Worm (Caenorhabditis elegans) whole organism, midembryonic: ENCODE results near the gene Y71G10AR.4.

Source experiments
- T22C8.4 ChIP-seq: fragments of 200-800 bp; sonication (Bioruptor generic); IDR thresholded peaks from 2 replicates; pipeline ENCODE4 v1.3.6; 2022; ENCODE audit warnings: missing genetic modification characterization, missing compliant biosample characterization
- cog-1 ChIP-seq: sonication (generic microtip); optimal IDR thresholded peaks from 2 replicates; lab custom pipeline; 2016; ENCODE audit warnings: missing genetic modification characterization, missing compliant biosample characterization
- flt-1 ChIP-seq: fragments of 200-800 bp; sonication (Bioruptor generic); IDR thresholded peaks from 2 replicates; pipeline ENCODE4 v1.3.6; 2022; ENCODE audit warnings: missing genetic modification characterization, missing compliant biosample characterization
- klf-2 ChIP-seq: fragments of 200-800 bp; sonication (Bioruptor generic); conservative IDR thresholded peaks from 2 replicates; pipeline ENCODE4 v1.3.6; 2022; ENCODE audit warnings: missing genetic modification reagents, missing genetic modification characterization, missing compliant biosample characterization
- med-1 ChIP-seq: sonication (generic microtip); optimal IDR thresholded peaks from 2 replicates; lab custom pipeline; 2017; ENCODE audit warnings: missing genetic modification characterization, mild to moderate bottlenecking, missing compliant biosample characterization, antibody characterized with exemption, missing genetic modification reagents; ENCODE audit not compliant: insufficient read depth
- ref-1 ChIP-seq: fragments of 200-800 bp; sonication (Bioruptor generic); conservative IDR thresholded peaks from 2 replicates; pipeline ENCODE4 v1.3.6; 2022; ENCODE audit warnings: missing genetic modification reagents, missing genetic modification characterization, missing compliant biosample characterization
- tab-1 ChIP-seq: fragments of 200-800 bp; sonication (Bioruptor generic); IDR thresholded peaks from 2 replicates; pipeline ENCODE4 v1.3.6; 2022; ENCODE audit warnings: missing genetic modification characterization, missing compliant biosample characterization
- ztf-23 ChIP-seq: fragments of 200-800 bp; sonication (Bioruptor generic); IDR thresholded peaks from 2 replicates; pipeline ENCODE4 v1.3.6; 2022; ENCODE audit warnings: missing genetic modification reagents, missing genetic modification characterization, missing compliant biosample characterization
- ztf-29 ChIP-seq: fragments of 200-800 bp; sonication (Bioruptor generic); IDR thresholded peaks from 2 replicates; pipeline ENCODE4 v1.3.6; 2022; ENCODE audit warnings: missing genetic modification reagents, missing genetic modification characterization, missing compliant biosample characterization

Y71G10AR.4 gene

DNA sequence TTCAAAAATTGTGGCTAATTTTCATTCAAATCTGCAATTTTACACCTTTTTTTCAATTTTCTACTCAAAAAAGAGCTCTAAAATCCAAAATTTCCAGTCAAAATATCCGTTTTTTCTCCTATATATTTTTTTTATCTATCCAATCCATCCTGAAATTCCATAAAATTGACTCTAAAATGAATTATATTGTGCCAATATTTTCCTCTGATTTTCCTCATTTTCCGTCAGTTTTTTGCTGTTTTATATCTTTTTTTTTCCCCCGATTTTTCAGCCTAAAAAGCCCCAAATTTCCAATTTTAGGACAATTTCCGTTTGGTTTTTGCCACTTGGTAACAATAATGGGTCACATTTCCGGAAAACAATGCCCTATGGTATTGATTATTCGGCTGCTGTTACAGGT lies at the start of gene Y71G10AR.4:
Gene Y71G10AR.4, plus strand, starts transcription at position 301 of the 400 bp plus-strand sequence.
- TF ChIP-seq med-1 (GFP tag; lab: Kevin White, UChicago) (no peak), ztf-23 (GFP tag; lab: Robert Waterston, UW) (no peak), T22C8.4 (GFP tag; lab: Robert Waterston, UW) (no peak), cog-1 (tag; lab: Kevin White, UChicago) (no peak), ztf-29 (GFP tag; lab: Robert Waterston, UW) (no peak), tab-1 (GFP tag; lab: Robert Waterston, UW) (no peak), klf-2 (GFP tag; lab: Robert Waterston, UW) (no peak), flt-1 (GFP tag; lab: Robert Waterston, UW) (no peak), ref-1 (GFP tag; lab: Robert Waterston, UW) (no peak)

DNA sequence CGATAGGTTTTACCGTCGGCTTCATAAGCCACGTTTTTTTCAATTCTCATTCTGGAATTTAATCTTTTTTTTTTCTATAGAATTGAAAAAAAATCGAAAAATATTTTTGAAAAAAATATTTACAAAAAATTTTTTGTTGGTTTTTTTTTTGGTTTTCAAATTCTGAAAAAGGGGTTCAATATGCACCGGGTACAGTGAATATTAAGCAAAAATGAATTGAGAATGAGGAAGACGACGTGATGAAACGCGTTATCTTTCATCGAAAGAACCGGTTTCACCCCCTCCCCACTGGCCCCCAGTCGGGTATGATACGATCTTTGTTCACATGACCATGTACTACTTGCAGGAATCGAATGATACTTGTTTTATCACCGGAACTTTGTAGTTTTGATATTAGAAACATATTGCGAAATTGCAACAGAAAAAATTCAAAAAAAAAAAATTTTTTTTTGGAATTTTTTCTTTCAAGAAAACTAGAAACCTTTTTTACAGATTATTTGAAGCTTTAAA lies 49.5 kb upstream of the Y71G10AR.4 start, which contains the start of gene C54E4.5:
Gene C54E4.5, minus strand, starts transcription at position 51 of the 510 bp plus-strand sequence.
- TF ChIP-seq T22C8.4 (GFP tag; lab: Robert Waterston, UW) (no peak), tab-1 (GFP tag; lab: Robert Waterston, UW) (no peak), med-1 (GFP tag; lab: Kevin White, UChicago) (no peak), klf-2 (GFP tag; lab: Robert Waterston, UW) (no peak), cog-1 (tag; lab: Kevin White, UChicago) (no peak), flt-1 (GFP tag; lab: Robert Waterston, UW) (no peak), ztf-29 (GFP tag; lab: Robert Waterston, UW) (no peak), ztf-23 (GFP tag; lab: Robert Waterston, UW) (no peak), ref-1 (GFP tag; lab: Robert Waterston, UW) (no peak)

DNA sequence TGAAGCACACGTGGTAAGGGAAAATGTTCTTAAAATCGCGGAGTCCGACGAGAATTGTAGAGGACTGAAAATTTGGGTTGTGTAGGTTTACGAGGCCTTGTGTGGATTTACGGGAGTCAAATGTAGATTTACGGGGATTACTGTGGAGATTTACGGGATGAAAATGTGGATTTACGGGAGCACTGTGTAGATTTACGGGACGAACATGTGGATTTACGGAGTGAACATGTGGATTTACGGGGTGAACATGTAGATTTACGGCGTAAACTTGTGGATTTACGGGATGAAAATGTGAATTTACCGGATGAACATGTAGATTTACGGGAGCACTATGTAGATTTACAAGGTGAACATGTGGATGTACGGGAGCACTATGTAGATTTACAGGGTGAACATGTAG lies 42.6 kb upstream of the Y71G10AR.4 start:
- no peak for TF ChIP-seq flt-1 (GFP tag; lab: Robert Waterston, UW)
- no peak for TF ChIP-seq ztf-29 (GFP tag; lab: Robert Waterston, UW)
- no peak for TF ChIP-seq T22C8.4 (GFP tag; lab: Robert Waterston, UW)
- TF ChIP-seq ref-1 (GFP tag; lab: Robert Waterston, UW): no peak
- no peak for TF ChIP-seq med-1 (GFP tag; lab: Kevin White, UChicago)
- no peak for TF ChIP-seq klf-2 (GFP tag; lab: Robert Waterston, UW)
- TF ChIP-seq ztf-23 (GFP tag; lab: Robert Waterston, UW): no peak
- no peak for TF ChIP-seq cog-1 (tag; lab: Kevin White, UChicago)
- TF ChIP-seq tab-1 (GFP tag; lab: Robert Waterston, UW): no peak

DNA sequence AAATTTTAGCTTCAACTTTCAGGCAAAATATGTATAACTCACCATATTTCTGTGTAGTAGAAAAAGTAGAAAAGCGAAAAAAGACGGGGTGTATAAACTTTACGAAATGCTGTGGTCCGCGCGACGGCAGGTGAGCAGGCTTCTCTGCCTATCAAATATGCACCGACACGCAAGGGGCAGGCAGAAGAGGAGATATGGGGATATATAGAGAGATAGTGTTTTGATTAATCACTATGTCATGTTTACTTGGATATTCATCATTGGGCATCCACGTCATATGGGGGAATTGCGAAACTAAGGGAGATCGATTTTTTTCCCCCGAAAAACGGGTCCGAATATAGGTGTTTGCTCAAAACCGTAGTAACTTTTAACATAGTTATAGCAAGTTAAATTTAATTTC lies 39.8 kb upstream of the Y71G10AR.4 start, which contains the start of gene gcy-37:
Gene gcy-37, minus strand, starts transcription at position 101 of the 400 bp plus-strand sequence.
- TF ChIP-seq T22C8.4 (GFP tag; lab: Robert Waterston, UW): no peak
- TF ChIP-seq ztf-23 (GFP tag; lab: Robert Waterston, UW): no peak
- TF ChIP-seq flt-1 (GFP tag; lab: Robert Waterston, UW): no peak
- TF ChIP-seq ztf-29 (GFP tag; lab: Robert Waterston, UW): no peak
- TF ChIP-seq ref-1 (GFP tag; lab: Robert Waterston, UW): no peak
- no peak for TF ChIP-seq med-1 (GFP tag; lab: Kevin White, UChicago)
- no peak for TF ChIP-seq tab-1 (GFP tag; lab: Robert Waterston, UW)
- TF ChIP-seq klf-2 (GFP tag; lab: Robert Waterston, UW): no peak
- no peak for TF ChIP-seq cog-1 (tag; lab: Kevin White, UChicago)

DNA sequence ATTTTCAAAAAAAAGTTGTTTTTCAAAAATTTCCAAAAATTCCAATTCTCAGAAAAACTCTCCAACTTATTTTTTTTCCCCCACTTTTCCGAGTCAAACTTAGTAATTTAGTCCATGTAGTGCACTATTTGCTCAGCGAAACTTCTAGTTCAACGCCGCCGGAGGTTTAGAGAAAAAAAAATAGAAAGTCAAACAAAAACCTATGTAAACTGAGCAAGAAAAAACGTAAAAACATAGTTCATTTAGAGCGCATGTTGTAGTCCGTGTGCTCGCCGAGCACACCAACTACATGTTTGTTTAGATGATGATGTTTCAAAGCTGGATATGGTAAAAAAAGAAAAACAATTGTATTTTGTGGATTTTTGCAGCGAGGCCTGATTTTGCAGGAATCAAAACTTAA lies 36.6 kb upstream of the Y71G10AR.4 start:
- TF ChIP-seq ref-1 (GFP tag; lab: Robert Waterston, UW) (no peak), med-1 (GFP tag; lab: Kevin White, UChicago) (no peak), T22C8.4 (GFP tag; lab: Robert Waterston, UW) (no peak), ztf-23 (GFP tag; lab: Robert Waterston, UW) (no peak), cog-1 (tag; lab: Kevin White, UChicago) (no peak), klf-2 (GFP tag; lab: Robert Waterston, UW) (no peak), tab-1 (GFP tag; lab: Robert Waterston, UW) (no peak), ztf-29 (GFP tag; lab: Robert Waterston, UW) (no peak), flt-1 (GFP tag; lab: Robert Waterston, UW) (no peak)

DNA sequence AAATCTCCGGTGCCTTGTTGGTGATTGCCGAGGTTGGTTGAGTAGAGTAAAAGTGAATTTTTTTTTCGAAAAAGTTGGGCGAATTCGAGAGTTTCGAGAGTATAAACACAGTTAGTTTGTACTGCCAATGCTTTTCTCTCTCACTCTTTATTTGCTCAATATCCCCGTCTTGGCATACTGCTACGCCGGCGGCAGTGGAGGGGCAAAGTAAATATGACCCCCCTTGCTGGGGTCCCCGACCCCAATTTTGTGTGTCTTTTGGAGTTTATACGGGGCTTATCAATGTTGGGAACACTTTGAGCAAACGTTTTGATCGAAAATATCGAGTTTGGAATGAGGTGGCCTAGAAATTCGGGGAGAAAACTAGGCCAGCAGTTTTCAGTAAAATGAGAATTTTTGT lies 30.3 kb upstream of the Y71G10AR.4 start, which contains the start of gene C54E4.4:
Gene C54E4.4, minus strand, starts transcription at position 101 of the 400 bp plus-strand sequence.
- TF ChIP-seq ztf-29 (GFP tag; lab: Robert Waterston, UW) (no peak), flt-1 (GFP tag; lab: Robert Waterston, UW) (no peak), ztf-23 (GFP tag; lab: Robert Waterston, UW) (no peak), tab-1 (GFP tag; lab: Robert Waterston, UW) (no peak), med-1 (GFP tag; lab: Kevin White, UChicago) (no peak), cog-1 (tag; lab: Kevin White, UChicago) (no peak), klf-2 (GFP tag; lab: Robert Waterston, UW) (no peak), ref-1 (GFP tag; lab: Robert Waterston, UW) (no peak), T22C8.4 (GFP tag; lab: Robert Waterston, UW) (no peak)

DNA sequence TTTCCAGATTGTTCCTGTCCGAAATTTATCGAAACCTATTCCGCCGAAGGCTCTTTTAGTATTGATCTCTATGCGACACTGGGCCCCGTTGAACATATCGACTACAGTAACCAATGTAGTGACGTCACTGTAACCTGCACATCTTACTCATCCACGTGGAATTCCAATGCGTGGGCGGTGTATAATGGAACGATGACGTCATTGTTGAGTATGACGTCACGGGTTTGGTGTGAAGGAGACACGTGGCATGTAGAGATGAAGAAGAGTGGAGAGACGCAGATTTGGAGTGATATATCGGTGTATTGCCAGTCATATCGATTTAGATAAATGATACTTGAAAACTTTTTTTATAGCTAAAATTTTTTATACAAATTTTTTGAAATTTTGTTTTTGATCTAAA lies 28.5 kb upstream of the Y71G10AR.4 start:
- no peak for TF ChIP-seq klf-2 (GFP tag; lab: Robert Waterston, UW)
- no peak for TF ChIP-seq T22C8.4 (GFP tag; lab: Robert Waterston, UW)
- TF ChIP-seq med-1 (GFP tag; lab: Kevin White, UChicago): no peak
- no peak for TF ChIP-seq cog-1 (tag; lab: Kevin White, UChicago)
- no peak for TF ChIP-seq tab-1 (GFP tag; lab: Robert Waterston, UW)
- no peak for TF ChIP-seq ztf-23 (GFP tag; lab: Robert Waterston, UW)
- no peak for TF ChIP-seq flt-1 (GFP tag; lab: Robert Waterston, UW)
- TF ChIP-seq ztf-29 (GFP tag; lab: Robert Waterston, UW): no peak
- TF ChIP-seq ref-1 (GFP tag; lab: Robert Waterston, UW): no peak

DNA sequence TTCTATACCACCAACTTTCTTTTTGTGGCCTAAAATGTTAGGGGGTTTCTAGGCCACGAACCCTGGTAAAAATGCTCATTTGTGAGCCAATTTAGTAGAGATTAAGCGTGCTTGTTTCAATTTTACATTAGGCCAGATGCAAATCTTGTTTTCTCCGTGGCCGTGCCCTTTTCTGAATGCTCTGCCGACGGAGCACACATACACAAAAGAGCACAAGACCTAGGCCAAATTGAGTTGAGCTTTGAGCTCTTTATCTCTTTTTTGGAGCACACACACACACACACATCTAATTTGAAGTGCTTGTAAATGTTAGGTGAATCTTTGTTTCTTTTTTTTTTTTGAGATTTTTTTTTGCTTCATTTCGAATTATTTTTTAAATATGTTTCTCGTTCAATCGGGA lies 26.0 kb upstream of the Y71G10AR.4 start:
- TF ChIP-seq klf-2 (GFP tag; lab: Robert Waterston, UW): no peak
- no peak for TF ChIP-seq T22C8.4 (GFP tag; lab: Robert Waterston, UW)
- no peak for TF ChIP-seq flt-1 (GFP tag; lab: Robert Waterston, UW)
- TF ChIP-seq tab-1 (GFP tag; lab: Robert Waterston, UW): no peak
- TF ChIP-seq med-1 (GFP tag; lab: Kevin White, UChicago): no peak
- no peak for TF ChIP-seq ztf-23 (GFP tag; lab: Robert Waterston, UW)
- no peak for TF ChIP-seq ref-1 (GFP tag; lab: Robert Waterston, UW)
- no peak for TF ChIP-seq cog-1 (tag; lab: Kevin White, UChicago)
- no peak for TF ChIP-seq ztf-29 (GFP tag; lab: Robert Waterston, UW)
